Fruit fly (Drosophila melanogaster) whole organism: ENCODE data around the gene ast.

ENCODE experiments used
- Dll ChIP-seq: fragments of >200 bp; optimal IDR thresholded peaks from 2 replicates; lab custom pipeline; 2017
- psq ChIP-seq: fragments of >200 bp; optimal IDR thresholded peaks from 2 replicates; lab custom pipeline; 2017
- usp ChIP-seq: fragments of >200 bp; optimal IDR thresholded peaks from 2 replicates; lab custom pipeline; 2017; ENCODE audit warnings: missing biosample characterization, missing genetic modification characterization, mixed read lengths

- TF ChIP-seq Dll (no peak), usp (no peak), psq (lab: Kevin White, UChicago) (no peak)
Measured at dm6 chr2L:1114230-1114629, 36.5 kb downstream of the ast start.
